Fruit fly (Drosophila melanogaster) whole organism, embryonic: ENCODE results near the gene CG3546.

Experiments used
- Awh ChIP-seq: fragments of 200-800 bp; sonication (Bioruptor generic); IDR thresholded peaks from 2 replicates; pipeline ENCODE4, ENCODE4 v1.3.6; 2022; ENCODE audit warnings: missing biosample characterization, missing genetic modification characterization
- CG11085 ChIP-seq: fragments of 200-800 bp; sonication (Bioruptor generic); IDR thresholded peaks from 2 replicates; pipeline ENCODE4 v1.3.6; 2022; ENCODE audit warnings: missing biosample characterization, missing genetic modification characterization
- CG15514 ChIP-seq: fragments of 200-800 bp; sonication (Bioruptor generic); optimal IDR thresholded peaks from 3 replicates; lab custom pipeline; 2017; ENCODE audit warnings: missing biosample characterization, missing genetic modification characterization, mild to moderate bottlenecking, moderate library complexity, missing genetic modification reagents
- CG1647 ChIP-seq: fragments of 200-800 bp; sonication (Bioruptor generic); optimal IDR thresholded peaks from 3 replicates; lab custom pipeline; 2016; ENCODE audit warnings: missing biosample characterization, missing genetic modification characterization
- CG16863 ChIP-seq: fragments of 200-800 bp; sonication (Bioruptor generic); optimal IDR thresholded peaks from 3 replicates; lab custom pipeline; 2016; ENCODE audit warnings: missing biosample characterization, missing genetic modification characterization
- CG1792 ChIP-seq: fragments of 200-800 bp; sonication (Bioruptor generic); optimal IDR thresholded peaks from 2 replicates; lab custom pipeline; 2016; ENCODE audit warnings: missing biosample characterization, missing genetic modification characterization
- CG2202 ChIP-seq: fragments of 200-800 bp; sonication (Bioruptor generic); optimal IDR thresholded peaks from 2 replicates; lab custom pipeline; 2018; ENCODE audit warnings: missing biosample characterization, mild to moderate bottlenecking, missing genetic modification characterization
- CG31388 ChIP-seq: fragments of 200-800 bp; sonication (Bioruptor generic); optimal IDR thresholded peaks from 2 replicates; lab custom pipeline; 2016; ENCODE audit warnings: missing biosample characterization, missing genetic modification characterization
- CG3995 ChIP-seq: fragments of 200-800 bp; sonication (Bioruptor generic); optimal IDR thresholded peaks from 3 replicates; lab custom pipeline; 2016; ENCODE audit warnings: missing biosample characterization, missing genetic modification characterization
- CG4404 ChIP-seq: fragments of 200-800 bp; sonication (Bioruptor generic); IDR thresholded peaks from 2 replicates; pipeline ENCODE4 v1.3.6; 2022; ENCODE audit warnings: missing biosample characterization, missing genetic modification characterization
- CG6654 ChIP-seq: fragments of 200-800 bp; sonication (Bioruptor generic); optimal IDR thresholded peaks from 2 replicates; lab custom pipeline; 2017; ENCODE audit warnings: missing biosample characterization, mild to moderate bottlenecking, missing genetic modification characterization
- CG6765 ChIP-seq: fragments of 200-800 bp; sonication (Bioruptor generic); optimal IDR thresholded peaks from 3 replicates; lab custom pipeline; 2017; ENCODE audit warnings: missing biosample characterization, mild to moderate bottlenecking, missing genetic modification characterization
- CG7745 ChIP-seq: fragments of 200-800 bp; sonication (Bioruptor generic); optimal IDR thresholded peaks from 2 replicates; lab custom pipeline; 2018; ENCODE audit warnings: missing biosample characterization, mild to moderate bottlenecking, missing genetic modification characterization, moderate library complexity
- CG7963 ChIP-seq: fragments of 200-800 bp; sonication (Bioruptor generic); IDR thresholded peaks from 3 replicates; pipeline ENCODE4 v1.3.6; 2022; ENCODE audit warnings: missing biosample characterization, missing genetic modification characterization; ENCODE audit not compliant: partially characterized antibody
- CG8478 ChIP-seq: fragments of >200 bp; optimal IDR thresholded peaks from 2 replicates; lab custom pipeline; 2018
- CG8924 ChIP-seq: fragments of 200-800 bp; optimal IDR thresholded peaks from 3 replicates; lab custom pipeline; 2019; ENCODE audit warnings: missing biosample characterization, mild to moderate bottlenecking, missing genetic modification characterization, moderate library complexity
- CG9876 ChIP-seq: fragments of 200-800 bp; sonication (Bioruptor generic); optimal IDR thresholded peaks from 2 replicates; lab custom pipeline; 2016; ENCODE audit warnings: missing biosample characterization, missing genetic modification characterization
- Chrac-16 ChIP-seq: fragments of 200-800 bp; sonication (Bioruptor generic); optimal IDR thresholded peaks from 3 replicates; lab custom pipeline; 2016; ENCODE audit warnings: missing biosample characterization, missing genetic modification characterization
- CrebB ChIP-seq: fragments of 200-800 bp; sonication (Bioruptor generic); optimal IDR thresholded peaks from 3 replicates; lab custom pipeline; 2018; ENCODE audit warnings: missing biosample characterization, mild to moderate bottlenecking, missing genetic modification characterization
- D ChIP-seq, 2 experiments: fragments of 200-800 bp in 1 of 2; fragments of >200 bp in 1 of 2; sonication (Bioruptor generic) in 1 of 2; optimal IDR thresholded peaks; 2 replicates in 1 of 2; 3 replicates in 1 of 2; lab custom pipeline; 2017; ENCODE audit warnings: mild to moderate bottlenecking in 1 of 2, missing biosample characterization in 1 of 2, missing genetic modification characterization in 1 of 2, missing genetic modification reagents in 1 of 2
- Dad ChIP-seq: fragments of 200-800 bp; sonication (Bioruptor generic); optimal IDR thresholded peaks from 3 replicates; lab custom pipeline; 2016; ENCODE audit warnings: missing biosample characterization, missing genetic modification characterization
- Dbx ChIP-seq: fragments of 200-800 bp; sonication (Bioruptor generic); IDR thresholded peaks from 3 replicates; pipeline ENCODE4 v1.3.6; 2022; ENCODE audit warnings: missing biosample characterization, missing genetic modification characterization
- Dp ChIP-seq: fragments of 200-800 bp; sonication (Bioruptor generic); optimal IDR thresholded peaks from 2 replicates; lab custom pipeline; 2018; ENCODE audit warnings: missing biosample characterization, mild to moderate bottlenecking, missing genetic modification characterization, moderate library complexity
- E2f2 ChIP-seq: fragments of 200-800 bp; sonication (Bioruptor generic); IDR thresholded peaks from 2 replicates; pipeline ENCODE4 v1.3.6; 2022; ENCODE audit warnings: missing biosample characterization, missing genetic modification characterization
- Hey ChIP-seq: fragments of 200-800 bp; sonication (Bioruptor generic); optimal IDR thresholded peaks from 3 replicates; lab custom pipeline; 2018; ENCODE audit warnings: missing biosample characterization, mild to moderate bottlenecking, missing genetic modification characterization
- Hr51 ChIP-seq, 2 experiments: fragments of 200-800 bp; sonication (Bioruptor generic); optimal IDR thresholded peaks; 2 replicates in 1 of 2; 3 replicates in 1 of 2; lab custom pipeline; 2016 to 2018; ENCODE audit warnings: missing biosample characterization in 2 of 2, missing genetic modification characterization in 2 of 2, mild to moderate bottlenecking in 1 of 2, moderate library complexity in 1 of 2
- Jarid2 ChIP-seq: fragments of 200-800 bp; sonication (Bioruptor generic); optimal IDR thresholded peaks from 3 replicates; lab custom pipeline; 2017; ENCODE audit warnings: mild to moderate bottlenecking, missing biosample characterization, missing genetic modification reagents, missing genetic modification characterization
- Mad ChIP-seq: fragments of 200-800 bp; sonication (Bioruptor generic); optimal IDR thresholded peaks from 2 replicates; lab custom pipeline; 2016; ENCODE audit warnings: missing biosample characterization, missing genetic modification characterization
- NK7.1 ChIP-seq: fragments of 200-800 bp; sonication (Bioruptor generic); optimal IDR thresholded peaks from 3 replicates; lab custom pipeline; 2016; ENCODE audit warnings: missing biosample characterization, missing genetic modification characterization
- Sin3A ChIP-seq: fragments of >200 bp; optimal IDR thresholded peaks from 2 replicates; lab custom pipeline; 2018
- ase ChIP-seq: fragments of 200-800 bp; sonication (Bioruptor generic); IDR thresholded peaks from 3 replicates; pipeline ENCODE4 v1.3.6; 2022; ENCODE audit warnings: missing biosample characterization, missing genetic modification characterization
- bowl ChIP-seq: fragments of 200-800 bp; sonication (Bioruptor generic); IDR thresholded peaks from 2 replicates; pipeline ENCODE4 v1.3.6; 2022; ENCODE audit warnings: missing biosample characterization, missing genetic modification characterization
- cato ChIP-seq: fragments of 200-800 bp; sonication (Bioruptor generic); optimal IDR thresholded peaks from 2 replicates; lab custom pipeline; 2016; ENCODE audit warnings: missing biosample characterization, missing genetic modification characterization, borderline replicate concordance
- cg ChIP-seq: fragments of 200-800 bp; sonication (Bioruptor generic); optimal IDR thresholded peaks from 3 replicates; lab custom pipeline; 2019; ENCODE audit warnings: missing biosample characterization, mild to moderate bottlenecking, missing genetic modification characterization, moderate library complexity
- dimm ChIP-seq: fragments of 200-800 bp; sonication (Bioruptor generic); IDR thresholded peaks from 2 replicates; pipeline ENCODE4 v1.3.6; 2022; ENCODE audit warnings: missing biosample characterization, missing genetic modification characterization
- dysf ChIP-seq: fragments of 200-800 bp; sonication (Bioruptor generic); IDR thresholded peaks from 3 replicates; pipeline ENCODE4 v1.3.6; 2022; ENCODE audit warnings: missing biosample characterization, missing genetic modification characterization
- exex ChIP-seq: fragments of 200-800 bp; sonication (Bioruptor generic); optimal IDR thresholded peaks from 4 replicates; lab custom pipeline; 2018; ENCODE audit warnings: missing biosample characterization, mild to moderate bottlenecking, missing genetic modification characterization, moderate library complexity
- gsb ChIP-seq: fragments of 200-800 bp; sonication (Bioruptor generic); IDR thresholded peaks from 2 replicates; pipeline ENCODE4 v1.3.6; 2022; ENCODE audit warnings: missing biosample characterization, missing genetic modification characterization
- ind ChIP-seq: fragments of 200-800 bp; sonication (Bioruptor generic); optimal IDR thresholded peaks from 3 replicates; lab custom pipeline; 2016; ENCODE audit warnings: missing biosample characterization, missing genetic modification characterization
- kah ChIP-seq: fragments of 200-800 bp; sonication (Bioruptor generic); optimal IDR thresholded peaks from 2 replicates; lab custom pipeline; 2018; ENCODE audit warnings: missing biosample characterization, mild to moderate bottlenecking, missing genetic modification characterization
- lab ChIP-seq: fragments of 200-800 bp; sonication (Bioruptor generic); optimal IDR thresholded peaks from 3 replicates; lab custom pipeline; 2017; ENCODE audit warnings: missing biosample characterization, missing genetic modification characterization, mild to moderate bottlenecking, moderate library complexity, missing genetic modification reagents
- lbe ChIP-seq: fragments of 200-800 bp; sonication (Bioruptor generic); optimal IDR thresholded peaks from 2 replicates; lab custom pipeline; 2016; ENCODE audit warnings: missing biosample characterization, mild to moderate bottlenecking, missing genetic modification characterization
- lov ChIP-seq, 2 experiments: fragments of 200-800 bp in 1 of 2; fragments of >200 bp in 1 of 2; sonication (Bioruptor generic) in 1 of 2; IDR thresholded peaks in 1 of 2; optimal IDR thresholded peaks in 1 of 2; 2 replicates in 1 of 2; 3 replicates in 1 of 2; pipeline versions ENCODE4 v1.3.6 to Lab custom; 2017 to 2022; ENCODE audit warnings: missing biosample characterization in 1 of 2, missing genetic modification characterization in 1 of 2
- pfk ChIP-seq: fragments of 200-800 bp; sonication (Bioruptor generic); optimal IDR thresholded peaks from 2 replicates; lab custom pipeline; 2018; ENCODE audit warnings: missing biosample characterization, mild to moderate bottlenecking, missing genetic modification characterization, moderate library complexity
- pros ChIP-seq: fragments of 200-800 bp; sonication (Bioruptor generic); optimal IDR thresholded peaks from 3 replicates; lab custom pipeline; 2019; ENCODE audit warnings: missing biosample characterization, mild to moderate bottlenecking, missing genetic modification characterization, moderate library complexity
- schlank ChIP-seq: fragments of 200-800 bp; sonication (Bioruptor generic); optimal IDR thresholded peaks from 2 replicates; lab custom pipeline; 2018; ENCODE audit warnings: missing biosample characterization, mild to moderate bottlenecking, missing genetic modification characterization
- sens-2 ChIP-seq: fragments of 200-800 bp; sonication (Bioruptor generic); IDR thresholded peaks from 2 replicates; pipeline ENCODE4 v1.3.6; 2022; ENCODE audit warnings: missing biosample characterization, missing genetic modification characterization
- sna ChIP-seq: fragments of 200-800 bp; sonication (Bioruptor generic); IDR thresholded peaks from 2 replicates; pipeline ENCODE4 v1.3.6; 2022; ENCODE audit warnings: missing biosample characterization, missing genetic modification characterization; ENCODE audit not compliant: partially characterized antibody
- tap ChIP-seq: fragments of 200-800 bp; optimal IDR thresholded peaks from 3 replicates; lab custom pipeline; 2019; ENCODE audit warnings: missing biosample characterization, mild to moderate bottlenecking, missing genetic modification characterization, moderate library complexity
- tio ChIP-seq: fragments of 200-800 bp; sonication (Bioruptor generic); optimal IDR thresholded peaks from 2 replicates; lab custom pipeline; 2017; ENCODE audit warnings: missing biosample characterization, missing genetic modification characterization, inconsistent platforms
- zen ChIP-seq: fragments of 200-800 bp; sonication (Bioruptor generic); optimal IDR thresholded peaks from 3 replicates; lab custom pipeline; 2018; ENCODE audit warnings: missing biosample characterization, mild to moderate bottlenecking, missing genetic modification characterization, moderate library complexity

CG3546 gene

dm6 chrX:4573971-4574370 is 16.1 kb downstream of the CG3546 start (continued):
- TF ChIP-seq CG11085 (GFP tag; lab: Robert Waterston, UW) (no peak), pros (GFP tag; lab: Kevin White, UChicago) (no peak), kah (GFP tag; lab: Kevin White, UChicago) (no peak), CG6765 (no peak), exex (no peak), dimm (GFP tag; lab: Robert Waterston, UW) (no peak), lab (GFP tag; lab: Kevin White, UChicago) (no peak), schlank (no peak), CG15514 (GFP tag; lab: Kevin White, UChicago) (no peak), zen (tag; lab: Kevin White, UChicago) (no peak), Mad (GFP tag; lab: Kevin White, UChicago) (no peak), Chrac-16 (no peak), CG7745 (no peak), CG9876 (GFP tag; lab: Kevin White, UChicago) (no peak), pfk (GFP tag; lab: Kevin White, UChicago) (no peak), tap (tag; lab: Kevin White, UChicago) (no peak), Dad (GFP tag; lab: Kevin White, UChicago) (no peak), lbe (GFP tag; lab: Kevin White, UChicago) (no peak), Hey (no peak), ind (GFP tag; lab: Kevin White, UChicago) (no peak), gsb (GFP tag; lab: Robert Waterston, UW) (no peak), cg (GFP tag; lab: Kevin White, UChicago) (no peak), CG16863 (no peak), sna (GFP tag; lab: Robert Waterston, UW) (no peak), CG2202 (tag; lab: Kevin White, UChicago) (no peak), CG3995 (GFP tag; lab: Kevin White, UChicago) (no peak), CG7963 (no peak), Awh (GFP tag; lab: Robert Waterston, UW) (no peak), NK7.1 (GFP tag; lab: Kevin White, UChicago) (no peak), Sin3A (lab: Kevin White, UChicago) (no peak), CG1792 (GFP tag; lab: Kevin White, UChicago) (no peak), D (optimal IDR thresholded peaks at IDR 0.05; lab: Kevin White, UChicago) (no peak), D (GFP tag; optimal IDR thresholded peaks at IDR 0.05; lab: Kevin White, UChicago) (peak; percentile 27), bowl (GFP tag; lab: Robert Waterston, UW) (no peak), CG1647 (GFP tag; lab: Kevin White, UChicago) (no peak), ase (GFP tag; lab: Robert Waterston, UW) (no peak), CG8924 (tag; lab: Kevin White, UChicago) (peak; percentile 31), cato (GFP tag; lab: Kevin White, UChicago) (no peak), CrebB (tag; lab: Kevin White, UChicago) (no peak), E2f2 (GFP tag; lab: Robert Waterston, UW) (no peak), CG4404 (GFP tag; lab: Robert Waterston, UW) (peak; percentile 34), Jarid2 (no peak), CG6654 (GFP tag; lab: Kevin White, UChicago) (no peak), tio (GFP tag; lab: Kevin White, UChicago) (no peak), lov (optimal IDR thresholded peaks at IDR 0.05; lab: Kevin White, UChicago) (no peak), lov (GFP tag; IDR thresholded peaks at IDR 0.05; lab: Robert Waterston, UW) (no peak), Hr51 (GFP tag; optimal IDR thresholded peaks at IDR 0.05; lab: Kevin White, UChicago) (peak in 1 of 2 experiments; percentile 22), Dp (GFP tag; lab: Kevin White, UChicago) (no peak), dysf (GFP tag; lab: Robert Waterston, UW) (0 out of 3 replicates have a peak, but pooled peaks have one; percentile 35), CG31388 (GFP tag; lab: Kevin White, UChicago) (no peak), Dbx (GFP tag; lab: Robert Waterston, UW) (no peak), CG8478 (lab: Kevin White, UChicago) (no peak), sens-2 (GFP tag; lab: Robert Waterston, UW) (no peak; the same call in 1 of the 2 replicates)
